Worm (Caenorhabditis elegans) whole organism, mixed stage, embryonic: ENCODE results near the gene C05D10.4.

ENCODE experiments used
- bed-3 ChIP-seq: fragments of 200-800 bp; sonication (Bioruptor generic); optimal IDR thresholded peaks from 3 replicates; lab custom pipeline; 2018; ENCODE audit warnings: mild to moderate bottlenecking, missing genetic modification characterization, moderate library complexity, missing compliant biosample characterization
- ceh-39 ChIP-seq: fragments of 150-350 bp; optimal IDR thresholded peaks from 2 replicates; lab custom pipeline; 2014; ENCODE audit warnings: missing biosample characterization, missing genetic modification characterization
- ceh-43 ChIP-seq: fragments of 200-800 bp; sonication (Bioruptor generic); optimal IDR thresholded peaks from 2 replicates; lab custom pipeline; 2018; ENCODE audit warnings: mild to moderate bottlenecking, missing genetic modification characterization, moderate library complexity, missing compliant biosample characterization
- ceh-83 ChIP-seq: fragments of 200-800 bp; sonication (Bioruptor generic); optimal IDR thresholded peaks from 2 replicates; lab custom pipeline; 2018; ENCODE audit warnings: mild to moderate bottlenecking, missing genetic modification characterization, missing compliant biosample characterization
- ces-1 ChIP-seq: fragments of 150-350 bp; optimal IDR thresholded peaks from 2 replicates; lab custom pipeline; 2014; ENCODE audit warnings: missing biosample characterization, missing genetic modification reagents, missing genetic modification characterization
- drap-1 ChIP-seq: fragments of 200-800 bp; sonication (Bioruptor generic); optimal IDR thresholded peaks from 3 replicates; lab custom pipeline; 2018; ENCODE audit warnings: mild to moderate bottlenecking, missing genetic modification characterization, missing compliant biosample characterization
- elt-1 ChIP-seq: sonication (generic microtip); optimal IDR thresholded peaks from 2 replicates; lab custom pipeline; 2017; ENCODE audit warnings: missing genetic modification characterization, mild to moderate bottlenecking, missing compliant biosample characterization, antibody characterized with exemption, moderate library complexity, borderline replicate concordance; ENCODE audit not compliant: insufficient read depth
- elt-3 ChIP-seq: fragments of 150-350 bp; optimal IDR thresholded peaks from 2 replicates; lab custom pipeline; 2014; ENCODE audit warnings: missing biosample characterization, missing genetic modification characterization
- flh-1 ChIP-seq: fragments of 200-800 bp; sonication (Bioruptor generic); optimal IDR thresholded peaks from 2 replicates; lab custom pipeline; 2018; ENCODE audit warnings: mild to moderate bottlenecking, missing genetic modification characterization, moderate library complexity, missing compliant biosample characterization
- ham-2 ChIP-seq: fragments of 200-800 bp; sonication (Bioruptor generic); optimal IDR thresholded peaks from 2 replicates; lab custom pipeline; 2018; ENCODE audit warnings: mild to moderate bottlenecking, missing genetic modification characterization, missing compliant biosample characterization
- lin-13 ChIP-seq: fragments of 150-350 bp; optimal IDR thresholded peaks from 2 replicates; lab custom pipeline; 2014; ENCODE audit warnings: missing biosample characterization, missing genetic modification characterization
- lsy-2 ChIP-seq: fragments of 150-350 bp; optimal IDR thresholded peaks from 2 replicates; lab custom pipeline; 2014; ENCODE audit warnings: missing biosample characterization, missing genetic modification characterization
- mab-5 ChIP-seq: fragments of 150-350 bp; optimal IDR thresholded peaks from 2 replicates; lab custom pipeline; 2014; ENCODE audit warnings: missing biosample characterization, missing genetic modification characterization
- mep-1 ChIP-seq: fragments of 150-350 bp; optimal IDR thresholded peaks from 2 replicates; lab custom pipeline; 2017; ENCODE audit warnings: missing biosample characterization, missing genetic modification reagents, missing genetic modification characterization, inconsistent platforms
- mls-2 ChIP-seq: sonication (generic microtip); optimal IDR thresholded peaks from 2 replicates; lab custom pipeline; 2016; ENCODE audit warnings: mild to moderate bottlenecking, missing genetic modification characterization, moderate library complexity, missing compliant biosample characterization
- nhr-12 ChIP-seq: fragments of 150-350 bp; optimal IDR thresholded peaks from 2 replicates; lab custom pipeline; 2014; ENCODE audit warnings: missing biosample characterization, missing genetic modification characterization
- nhr-2 ChIP-seq: fragments of 150-350 bp; optimal IDR thresholded peaks from 2 replicates; lab custom pipeline; 2014; ENCODE audit warnings: missing biosample characterization, missing genetic modification characterization
- nhr-237 ChIP-seq: fragments of 150-350 bp; optimal IDR thresholded peaks from 2 replicates; lab custom pipeline; 2014; ENCODE audit warnings: missing biosample characterization, missing genetic modification characterization
- nhr-28 ChIP-seq: fragments of 150-350 bp; optimal IDR thresholded peaks from 2 replicates; lab custom pipeline; 2014; ENCODE audit warnings: missing biosample characterization, missing genetic modification characterization
- nhr-76 ChIP-seq: sonication (generic microtip); optimal IDR thresholded peaks from 2 replicates; lab custom pipeline; 2017; ENCODE audit warnings: missing biosample characterization, missing genetic modification characterization
- pha-4 ChIP-seq: fragments of 150-350 bp; optimal IDR thresholded peaks from 2 replicates; lab custom pipeline; 2018; ENCODE audit warnings: missing biosample characterization, missing genetic modification reagents, missing genetic modification characterization
- sem-2 ChIP-seq: fragments of 200-800 bp; sonication (Bioruptor generic); optimal IDR thresholded peaks from 2 replicates; lab custom pipeline; 2018; ENCODE audit warnings: mild to moderate bottlenecking, missing genetic modification characterization, missing compliant biosample characterization
- snpc-4 ChIP-seq: fragments of 150-350 bp; optimal IDR thresholded peaks from 2 replicates; lab custom pipeline; 2014; ENCODE audit warnings: missing biosample characterization, missing genetic modification characterization
- sptf-1 ChIP-seq: sonication (generic microtip); optimal IDR thresholded peaks from 2 replicates; lab custom pipeline; 2017; ENCODE audit warnings: mild to moderate bottlenecking, missing genetic modification characterization, moderate library complexity, missing compliant biosample characterization
- tbx-8 ChIP-seq: fragments of 200-800 bp; sonication (Bioruptor generic); optimal IDR thresholded peaks from 2 replicates; lab custom pipeline; 2018; ENCODE audit warnings: mild to moderate bottlenecking, missing genetic modification characterization, moderate library complexity, missing compliant biosample characterization
- unc-39 ChIP-seq: fragments of 150-350 bp; optimal IDR thresholded peaks from 2 replicates; lab custom pipeline; 2014; ENCODE audit warnings: missing biosample characterization, missing genetic modification characterization
- zip-8 ChIP-seq: fragments of 150-350 bp; optimal IDR thresholded peaks from 2 replicates; lab custom pipeline; 2014; ENCODE audit warnings: missing biosample characterization, missing genetic modification characterization
- ztf-11 ChIP-seq: fragments of 150-350 bp; optimal IDR thresholded peaks from 2 replicates; lab custom pipeline; 2014; ENCODE audit warnings: missing biosample characterization, missing genetic modification characterization

The C05D10.4 gene

DNA sequence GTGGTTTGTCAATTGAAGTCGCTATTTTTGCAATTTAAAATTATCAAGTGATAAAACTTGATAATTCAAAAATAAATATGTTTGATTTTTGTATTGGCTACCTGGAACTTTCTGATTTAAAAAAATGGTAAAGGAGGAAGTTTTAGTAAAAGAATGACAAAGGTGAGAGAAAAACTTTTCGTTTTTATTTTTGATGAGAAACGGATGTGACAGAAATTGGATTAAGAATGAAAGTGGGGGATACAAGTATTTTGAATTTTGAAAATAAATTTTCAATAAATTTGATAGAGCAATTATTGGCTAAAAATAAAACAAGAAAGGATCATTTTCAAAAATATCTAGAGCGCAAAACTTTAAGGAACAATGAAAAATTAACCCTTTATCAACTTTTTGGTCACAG lies at the start of gene C05D10.4:
TSS of gene C05D10.4 (minus strand) at position 101 of the 400 bp plus-strand sequence.
- TF ChIP-seq ceh-83 (no peak), nhr-12 (tag; lab: Kevin White, UChicago) (no peak)

DNA sequence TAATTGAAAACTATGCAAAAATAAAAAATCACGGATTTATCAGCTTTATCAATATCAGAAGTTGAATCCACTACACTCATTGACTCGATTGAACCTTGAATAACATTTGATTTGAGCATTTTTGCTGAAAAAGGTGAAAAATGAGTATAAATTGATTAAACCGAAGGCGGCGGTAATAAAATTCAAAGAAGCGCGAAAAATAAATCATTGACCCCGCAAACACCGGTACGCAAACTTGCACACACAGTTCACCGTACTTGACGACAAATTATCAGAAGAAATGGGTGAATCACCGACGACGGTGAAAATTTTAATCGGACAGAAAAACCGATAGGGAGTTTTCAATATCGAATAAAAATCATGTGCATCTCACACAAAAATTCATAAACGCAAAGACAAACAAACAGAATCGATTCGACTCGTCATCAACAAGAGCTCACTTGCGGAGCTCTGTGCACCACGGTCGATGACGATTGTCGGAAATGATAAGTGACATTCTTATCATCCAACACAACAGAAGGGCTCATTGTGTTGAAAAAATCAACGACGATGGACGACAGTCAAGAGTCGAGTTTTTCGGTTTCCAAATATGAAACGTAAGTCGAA lies 46.9 kb upstream of the C05D10.4 start, which contains the start of the genes wht-7 and Y42G9A.1:
TSS of gene wht-7 (minus strand) at position 131 of the 606 bp plus-strand sequence.
TSS of gene Y42G9A.1 (plus strand) at position 495 of the 606 bp plus-strand sequence.
- TF ChIP-seq bed-3 (GFP tag; lab: Kevin White, UChicago) (no peak), tbx-8 (GFP tag; lab: Kevin White, UChicago) (no peak), mep-1 (tag; lab: Kevin White, UChicago) (no peak), ceh-43 (GFP tag; lab: Kevin White, UChicago) (no peak), nhr-28 (tag; lab: Kevin White, UChicago) (no peak), flh-1 (GFP tag; lab: Kevin White, UChicago) (no peak), elt-1 (no peak), ham-2 (GFP tag; lab: Kevin White, UChicago) (no peak), nhr-76 (tag; lab: Kevin White, UChicago) (no peak), ces-1 (GFP tag; lab: Kevin White, UChicago) (no peak), ztf-11 (no peak), nhr-237 (tag; lab: Kevin White, UChicago) (no peak), ceh-83 (no peak), ceh-39 (tag; lab: Kevin White, UChicago) (no peak)

- no peak for TF ChIP-seq mab-5 (tag; lab: Kevin White, UChicago)
These were observed 46.0 kb upstream of the C05D10.4 start for ce11 chrIII:6148684-6149083.

DNA sequence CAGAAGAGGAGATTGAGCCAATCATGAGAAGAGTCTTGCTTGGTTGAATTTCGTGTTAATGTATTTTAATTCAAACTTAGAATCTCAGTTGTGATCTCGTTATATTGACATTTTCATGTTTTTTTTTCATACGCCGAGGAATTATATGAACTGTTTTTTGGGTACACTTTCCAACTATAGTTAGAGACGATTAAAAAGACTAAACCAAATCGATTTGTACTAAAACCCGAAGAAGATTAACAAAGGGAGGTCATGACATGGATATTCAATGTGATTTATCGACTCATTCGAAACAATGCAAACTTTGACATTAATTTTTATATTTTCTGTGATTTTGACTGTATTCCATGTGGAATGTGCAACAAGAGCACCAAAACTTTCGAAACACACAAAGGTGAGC lies 45.2 kb upstream of the C05D10.4 start, which contains the start of gene Y42G9A.2:
TSS of gene Y42G9A.2 (plus strand) at position 284 of the 400 bp plus-strand sequence.
- no peak for TF ChIP-seq ceh-43 (GFP tag; lab: Kevin White, UChicago)
- no peak for TF ChIP-seq unc-39 (tag; lab: Kevin White, UChicago)
- TF ChIP-seq ham-2 (GFP tag; lab: Kevin White, UChicago) = no peak
- TF ChIP-seq pha-4 (tag; lab: Kevin White, UChicago) = no peak
- no peak for TF ChIP-seq tbx-8 (GFP tag; lab: Kevin White, UChicago)
- no peak for TF ChIP-seq zip-8
- TF ChIP-seq mep-1 (tag; lab: Kevin White, UChicago) = no peak
- no peak for TF ChIP-seq elt-1
- TF ChIP-seq nhr-2 (tag; lab: Kevin White, UChicago) = no peak
- TF ChIP-seq lsy-2 (tag; lab: Kevin White, UChicago) = no peak
- no peak for TF ChIP-seq mls-2
- no peak for TF ChIP-seq lin-13 (tag; lab: Kevin White, UChicago)
- TF ChIP-seq ces-1 (GFP tag; lab: Kevin White, UChicago) = no peak
- no peak for TF ChIP-seq drap-1 (GFP tag; lab: Kevin White, UChicago)
- TF ChIP-seq bed-3 (GFP tag; lab: Kevin White, UChicago) = no peak
- TF ChIP-seq nhr-237 (tag; lab: Kevin White, UChicago) = no peak
- no peak for TF ChIP-seq snpc-4 (tag; lab: Kevin White, UChicago)
- no peak for TF ChIP-seq sptf-1 (tag; lab: Kevin White, UChicago)
- TF ChIP-seq sem-2 = no peak
- TF ChIP-seq mab-5 (tag; lab: Kevin White, UChicago) = no peak

ce11 chrIII:6146797-6147196 lies 44.1 kb upstream of the C05D10.4 start:
- TF ChIP-seq ham-2 (GFP tag; lab: Kevin White, UChicago) (no peak), nhr-28 (tag; lab: Kevin White, UChicago) (no peak), lin-13 (tag; lab: Kevin White, UChicago) (no peak), ztf-11 (no peak), snpc-4 (tag; lab: Kevin White, UChicago) (no peak), ceh-83 (no peak), unc-39 (tag; lab: Kevin White, UChicago) (no peak), sptf-1 (tag; lab: Kevin White, UChicago) (no peak), elt-1 (no peak), tbx-8 (GFP tag; lab: Kevin White, UChicago) (no peak), lsy-2 (tag; lab: Kevin White, UChicago) (no peak), flh-1 (GFP tag; lab: Kevin White, UChicago) (no peak), sem-2 (no peak), drap-1 (GFP tag; lab: Kevin White, UChicago) (no peak), zip-8 (no peak), elt-3 (no peak), nhr-2 (tag; lab: Kevin White, UChicago) (no peak), ceh-39 (tag; lab: Kevin White, UChicago) (no peak)
- TF ChIP-seq, all 35 proteins: peak for 0
